In the genomic region with DNA sequence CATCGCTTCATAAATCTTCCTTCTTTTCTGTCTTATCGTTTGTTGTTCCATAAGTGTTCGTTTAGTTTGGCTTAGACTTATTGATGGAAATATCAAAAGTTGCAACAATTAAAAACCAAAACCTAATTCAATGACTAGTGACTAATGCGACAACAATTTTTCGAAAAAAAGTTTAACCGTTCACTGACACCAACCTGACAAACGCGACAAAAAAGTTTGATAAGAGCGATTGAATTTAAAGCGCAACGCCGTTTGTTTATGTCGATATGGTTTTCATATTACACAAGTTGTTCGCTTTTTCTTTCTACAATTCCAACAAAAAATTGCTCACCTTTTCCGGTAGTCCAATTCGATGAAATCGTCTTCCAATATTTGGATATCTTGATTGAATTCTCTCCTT, we compare ENCODE assay signal across 4 worm cellular contexts.
TF ChIP-seq lines count a peak whose summit lies in the region.

No protein-coding gene starts in this region.

TF ChIP-seq in whole organism, L2 larva, 48 proteins besides CTCF, POLR2A, EP300 and RAD21:
- no peak for TF ChIP-seq lin-11 (tag; optimal IDR thresholded peaks at IDR 0.05; lab: Kevin White, UChicago)
- TF ChIP-seq nhr-23 (tag; optimal IDR thresholded peaks at IDR 0.05; lab: Kevin White, UChicago): no peak
- TF ChIP-seq ztf-4 (tag; optimal IDR thresholded peaks at IDR 0.05; lab: Kevin White, UChicago): no peak
- no peak for TF ChIP-seq nhr-129 (tag; optimal IDR thresholded peaks at IDR 0.05; lab: Kevin White, UChicago)
- TF ChIP-seq fos-1 (tag; optimal IDR thresholded peaks at IDR 0.05; lab: Kevin White, UChicago): peak; percentile 74
- TF ChIP-seq nhr-10 (tag; optimal IDR thresholded peaks at IDR 0.05; lab: Kevin White, UChicago): no peak
- no peak for TF ChIP-seq ama-1 (optimal IDR thresholded peaks at IDR 0.05; lab: Kevin White, UChicago)
- TF ChIP-seq nhr-21 (tag; optimal IDR thresholded peaks at IDR 0.05; lab: Kevin White, UChicago): no peak

TF ChIP-seq in whole organism, L3 larva, 47 proteins besides CTCF, POLR2A, EP300 and RAD21:
- peak; percentile 35 for TF ChIP-seq elt-2 (tag; optimal IDR thresholded peaks at IDR 0.05; lab: Kevin White, UChicago)
- TF ChIP-seq lin-15B (tag; optimal IDR thresholded peaks at IDR 0.05; lab: Kevin White, UChicago): no peak

TF ChIP-seq in whole organism, L4 larva, 104 proteins besides CTCF, POLR2A, EP300 and RAD21:
- no peak for TF ChIP-seq zip-11 (GFP tag; IDR thresholded peaks at IDR 0.05; lab: Robert Waterston, UW)
- TF ChIP-seq pqm-1 (tag; optimal IDR thresholded peaks at IDR 0.05; lab: Kevin White, UChicago): peak; percentile 43
- TF ChIP-seq vab-7 (GFP tag; IDR thresholded peaks at IDR 0.05; lab: Robert Waterston, UW): no peak
- TF ChIP-seq lin-39 (tag; optimal IDR thresholded peaks at IDR 0.05; lab: Kevin White, UChicago): no peak
- TF ChIP-seq dmd-6 (GFP tag; IDR thresholded peaks at IDR 0.05; lab: Robert Waterston, UW): peak; percentile 30; the same call in 1 of the 2 replicates
- TF ChIP-seq ceh-44 (GFP tag; IDR thresholded peaks at IDR 0.05; lab: Robert Waterston, UW): no peak
- TF ChIP-seq ceh-62 (tag; optimal IDR thresholded peaks at IDR 0.05; lab: Kevin White, UChicago): no peak
- no peak for TF ChIP-seq daf-16 (GFP tag; optimal IDR thresholded peaks at IDR 0.05; lab: Kevin White, UChicago)
- peak; percentile 73 for TF ChIP-seq daf-16 (tag; optimal IDR thresholded peaks at IDR 0.05; lab: Kevin White, UChicago)
- no peak for TF ChIP-seq mxl-3 (GFP tag; optimal IDR thresholded peaks at IDR 0.05; lab: Kevin White, UChicago)
- no peak for TF ChIP-seq dpl-1 (GFP tag; optimal IDR thresholded peaks at IDR 0.05; lab: Kevin White, UChicago)
- TF ChIP-seq nhr-42 (GFP tag; IDR thresholded peaks at IDR 0.05; lab: Robert Waterston, UW): no peak

TF ChIP-seq in whole organism, young adult, 124 proteins besides CTCF, POLR2A, EP300 and RAD21:
- TF ChIP-seq ztf-6 (GFP tag; IDR thresholded peaks at IDR 0.05; lab: Robert Waterston, UW) (no peak), nhr-80 (tag; optimal IDR thresholded peaks at IDR 0.05; lab: Kevin White, UChicago) (peak; percentile 64)
